Worm (Caenorhabditis elegans) whole organism, early embryonic: ENCODE data around the gene fem-1.

Experiments used
- B0310.2 ChIP-seq: sonication (generic microtip); optimal IDR thresholded peaks from 2 replicates; lab custom pipeline; 2016; ENCODE audit warnings: mild to moderate bottlenecking, missing genetic modification characterization, missing compliant biosample characterization
- F13C5.2 ChIP-seq: sonication (generic microtip); optimal IDR thresholded peaks from 2 replicates; lab custom pipeline; 2017; ENCODE audit warnings: mild to moderate bottlenecking, missing genetic modification characterization, inconsistent platforms, missing compliant biosample characterization
- ama-1 ChIP-seq: fragments of 150-350 bp; optimal IDR thresholded peaks from 2 replicates; lab custom pipeline; 2014
- ceh-13 ChIP-seq: fragments of 200-800 bp; sonication (Bioruptor generic); optimal IDR thresholded peaks from 2 replicates; lab custom pipeline; 2018; ENCODE audit warnings: mild to moderate bottlenecking, missing genetic modification characterization, missing compliant biosample characterization
- ceh-36 ChIP-seq: sonication (generic microtip); optimal IDR thresholded peaks from 2 replicates; lab custom pipeline; 2016; ENCODE audit warnings: missing genetic modification characterization, inconsistent platforms, missing compliant biosample characterization
- flt-1 ChIP-seq: fragments of 200-800 bp; sonication (Bioruptor generic); IDR thresholded peaks from 2 replicates; pipeline ENCODE4 v1.3.6; 2022; ENCODE audit warnings: missing genetic modification characterization, missing compliant biosample characterization
- hmg-4 ChIP-seq: fragments of 200-800 bp; sonication (Bioruptor generic); optimal IDR thresholded peaks from 2 replicates; lab custom pipeline; 2018; ENCODE audit warnings: mild to moderate bottlenecking, missing genetic modification characterization, missing compliant biosample characterization
- hnd-1 ChIP-seq: sonication (generic microtip); optimal IDR thresholded peaks from 2 replicates; lab custom pipeline; 2016; ENCODE audit warnings: missing genetic modification characterization, missing compliant biosample characterization
- scrt-1 ChIP-seq: fragments of 200-800 bp; sonication (Bioruptor generic); IDR thresholded peaks from 2 replicates; pipeline ENCODE4 v1.3.6; 2022; ENCODE audit warnings: missing genetic modification characterization, missing compliant biosample characterization
- sea-1 ChIP-seq: fragments of 200-800 bp; sonication (Bioruptor generic); conservative IDR thresholded peaks from 2 replicates; pipeline ENCODE4 v1.3.6; 2022; ENCODE audit warnings: missing genetic modification characterization, missing compliant biosample characterization
- tbx-11 ChIP-seq: fragments of 200-800 bp; sonication (Bioruptor generic); IDR thresholded peaks from 2 replicates; pipeline ENCODE4 v1.3.6; 2022; ENCODE audit warnings: missing genetic modification characterization, missing compliant biosample characterization

ce11 chrIV:5506642-5507041 lies 31.1 kb downstream of the fem-1 start:
- TF ChIP-seq flt-1 (GFP tag; lab: Robert Waterston, UW) (no peak), ceh-13 (no peak), hmg-4 (GFP tag; lab: Kevin White, UChicago) (no peak), B0310.2 (tag; lab: Kevin White, UChicago) (no peak), ceh-36 (tag; lab: Kevin White, UChicago) (no peak), sea-1 (GFP tag; lab: Robert Waterston, UW) (no peak), ama-1 (no peak), tbx-11 (no peak), F13C5.2 (tag; lab: Kevin White, UChicago) (no peak), scrt-1 (GFP tag; lab: Robert Waterston, UW) (no peak), hnd-1 (tag; lab: Kevin White, UChicago) (no peak)
